Worm (Caenorhabditis elegans) whole organism, L4 larva: ENCODE results near the gene F53H2.3.

Source experiments
- D1046.2 ChIP-seq: fragments of 200-800 bp; sonication (Bioruptor generic); IDR thresholded peaks from 2 replicates; pipeline ENCODE4 v1.3.6; 2022; ENCODE audit warnings: missing genetic modification characterization, missing compliant biosample characterization
- F26F4.8 ChIP-seq: fragments of 200-800 bp; sonication (Bioruptor generic); conservative IDR thresholded peaks from 2 replicates; pipeline ENCODE4 v1.3.6; 2022; ENCODE audit warnings: missing genetic modification characterization, missing compliant biosample characterization
- F37D6.2 ChIP-seq: sonication (generic microtip); optimal IDR thresholded peaks from 2 replicates; lab custom pipeline; 2016; ENCODE audit warnings: mild to moderate bottlenecking, missing genetic modification characterization, missing compliant biosample characterization
- F44E2.7 ChIP-seq: fragments of 200-800 bp; sonication (Bioruptor generic); IDR thresholded peaks from 2 replicates; pipeline ENCODE4 v2.1.2; 2022; ENCODE audit warnings: missing genetic modification characterization, missing compliant biosample characterization
- T20F7.1 ChIP-seq: fragments of 200-800 bp; sonication (Bioruptor generic); optimal IDR thresholded peaks from 2 replicates; lab custom pipeline; 2018; ENCODE audit warnings: mild to moderate bottlenecking, missing genetic modification characterization, missing compliant biosample characterization
- Y48G9A.11 ChIP-seq: fragments of 200-800 bp; sonication (Bioruptor generic); IDR thresholded peaks from 2 replicates; pipeline ENCODE4 v1.3.6; 2022; ENCODE audit warnings: missing genetic modification reagents, missing genetic modification characterization, missing compliant biosample characterization
- aly-2 ChIP-seq: sonication (generic microtip); optimal IDR thresholded peaks from 2 replicates; lab custom pipeline; 2018; ENCODE audit warnings: missing biosample characterization, missing genetic modification characterization
- ama-1 ChIP-seq: fragments of 150-350 bp; optimal IDR thresholded peaks from 2 replicates; lab custom pipeline; 2014; ENCODE audit warnings: inconsistent platforms, mixed read lengths
- attf-4 ChIP-seq: sonication (generic microtip); optimal IDR thresholded peaks from 3 replicates; lab custom pipeline; 2017; ENCODE audit warnings: missing biosample characterization, missing genetic modification characterization
- ceh-20 ChIP-seq: fragments of 200-800 bp; sonication (Bioruptor generic); IDR thresholded peaks from 2 replicates; pipeline ENCODE4 v1.3.6; 2022; ENCODE audit warnings: missing genetic modification reagents, missing genetic modification characterization, missing compliant biosample characterization
- ceh-82 ChIP-seq: sonication (generic microtip); optimal IDR thresholded peaks from 2 replicates; lab custom pipeline; 2017; ENCODE audit warnings: missing biosample characterization, missing genetic modification characterization
- ces-1 ChIP-seq: fragments of 150-350 bp; sonication (generic microtip); optimal IDR thresholded peaks from 4 replicates; lab custom pipeline; 2014; ENCODE audit warnings: missing biosample characterization, missing genetic modification reagents, missing genetic modification characterization
- daf-16 ChIP-seq, 3 experiments: sonication (generic microtip); optimal IDR thresholded peaks; 2 replicates each; lab custom pipeline; 2016 to 2017; ENCODE audit warnings: missing genetic modification characterization in 3 of 3, missing genetic modification reagents in 3 of 3, mild to moderate bottlenecking in 2 of 3, missing compliant biosample characterization in 2 of 3, missing biosample characterization in 1 of 3, moderate library complexity in 1 of 3
- daf-8 ChIP-seq: fragments of 200-800 bp; sonication (Bioruptor generic); IDR thresholded peaks from 2 replicates; pipeline ENCODE4 v1.3.6; 2022; ENCODE audit warnings: missing genetic modification characterization, missing compliant biosample characterization
- dmd-9 ChIP-seq: fragments of 200-800 bp; sonication (Bioruptor generic); IDR thresholded peaks from 2 replicates; pipeline ENCODE4 v1.3.6; 2022; ENCODE audit warnings: missing genetic modification reagents, missing genetic modification characterization, missing compliant biosample characterization
- fos-1 ChIP-seq: fragments of 150-350 bp; optimal IDR thresholded peaks from 2 replicates; lab custom pipeline; 2014; ENCODE audit warnings: missing biosample characterization, missing genetic modification characterization
- gei-8 ChIP-seq: fragments of 200-800 bp; sonication (Bioruptor generic); optimal IDR thresholded peaks from 2 replicates; lab custom pipeline; 2018; ENCODE audit warnings: mild to moderate bottlenecking, missing genetic modification characterization, missing compliant biosample characterization
- hif-1 ChIP-seq, 2 experiments: sonication (generic microtip); optimal IDR thresholded peaks; 2 replicates each; lab custom pipeline; 2016 to 2017; ENCODE audit warnings: missing compliant biosample characterization in 2 of 2, missing genetic modification characterization in 2 of 2, missing genetic modification reagents in 2 of 2, missing genotype in 2 of 2, mild to moderate bottlenecking in 1 of 2
- hlh-30 ChIP-seq: sonication (generic microtip); optimal IDR thresholded peaks from 2 replicates; lab custom pipeline; 2017; ENCODE audit warnings: antibody characterized with exemption, mild to moderate bottlenecking, missing genetic modification characterization, missing compliant biosample characterization; ENCODE audit not compliant: insufficient read depth
- lin-1 ChIP-seq: fragments of 200-800 bp; sonication (Bioruptor generic); IDR thresholded peaks from 2 replicates; pipeline ENCODE4 v1.3.6; 2022; ENCODE audit warnings: missing genetic modification reagents, missing genetic modification characterization, missing compliant biosample characterization
- lin-13 ChIP-seq: fragments of 150-350 bp; optimal IDR thresholded peaks from 2 replicates; lab custom pipeline; 2014; ENCODE audit warnings: missing biosample characterization, missing genetic modification reagents, missing genetic modification characterization
- lin-29 ChIP-seq: fragments of 200-800 bp; sonication (Bioruptor generic); IDR thresholded peaks from 2 replicates; pipeline ENCODE4 v1.3.6; 2022; ENCODE audit warnings: missing genetic modification reagents, missing genetic modification characterization, missing compliant biosample characterization
- lin-38 ChIP-seq: fragments of 200-800 bp; sonication (Bioruptor generic); IDR thresholded peaks from 2 replicates; pipeline ENCODE4 v1.3.6; 2022; ENCODE audit warnings: missing genetic modification reagents, missing genetic modification characterization, missing compliant biosample characterization
- lin-39 ChIP-seq: fragments of 150-350 bp; optimal IDR thresholded peaks from 2 replicates; lab custom pipeline; 2014; ENCODE audit warnings: missing biosample characterization, missing genetic modification reagents, missing genetic modification characterization
- madf-9 ChIP-seq: fragments of 200-800 bp; sonication (Bioruptor generic); conservative IDR thresholded peaks from 2 replicates; pipeline ENCODE4 v1.3.6; 2022; ENCODE audit warnings: missing genetic modification reagents, missing genetic modification characterization, missing compliant biosample characterization
- nhr-6 ChIP-seq: fragments of 150-350 bp; optimal IDR thresholded peaks from 2 replicates; lab custom pipeline; 2014; ENCODE audit warnings: missing biosample characterization, missing genetic modification characterization
- nhr-76 ChIP-seq: fragments of 150-350 bp; optimal IDR thresholded peaks from 2 replicates; lab custom pipeline; 2014; ENCODE audit warnings: missing biosample characterization, missing genetic modification characterization
- nhr-77 ChIP-seq: fragments of 150-350 bp; optimal IDR thresholded peaks from 2 replicates; lab custom pipeline; 2014; ENCODE audit warnings: missing biosample characterization, missing genetic modification characterization
- sdz-12 ChIP-seq: fragments of 200-800 bp; sonication (Bioruptor generic); optimal IDR thresholded peaks from 2 replicates; lab custom pipeline; 2018; ENCODE audit warnings: mild to moderate bottlenecking, missing genetic modification characterization, missing compliant biosample characterization
- tag-97 ChIP-seq: fragments of 200-800 bp; sonication (Bioruptor generic); IDR thresholded peaks from 2 replicates; pipeline ENCODE4 v1.3.6; 2022; ENCODE audit warnings: missing genetic modification characterization, missing compliant biosample characterization
- vab-7 ChIP-seq: fragments of 200-800 bp; sonication (Bioruptor generic); IDR thresholded peaks from 2 replicates; pipeline ENCODE4 v1.3.6; 2022; ENCODE audit warnings: missing genetic modification reagents, missing genetic modification characterization, missing compliant biosample characterization
- zag-1 ChIP-seq: fragments of 150-350 bp; optimal IDR thresholded peaks from 2 replicates; lab custom pipeline; 2014; ENCODE audit warnings: missing biosample characterization, missing genetic modification characterization
- zip-11 ChIP-seq: fragments of 200-800 bp; sonication (Bioruptor generic); IDR thresholded peaks from 2 replicates; pipeline ENCODE4 v1.3.6; 2022; ENCODE audit warnings: missing genetic modification characterization, missing compliant biosample characterization

Gene F53H2.3

ce11 chrV:20347625-20348024, 63.9 kb downstream of the F53H2.3 start:
- TF ChIP-seq F37D6.2 (tag; lab: Kevin White, UChicago) (no peak), D1046.2 (GFP tag; lab: Robert Waterston, UW) (0 out of 2 replicates have a peak, but pooled peaks have one; percentile 64), Y48G9A.11 (0 out of 2 replicates have a peak, but pooled peaks have one; percentile 25), nhr-77 (tag; lab: Kevin White, UChicago) (no peak), aly-2 (no peak), nhr-76 (tag; lab: Kevin White, UChicago) (no peak), hlh-30 (tag; lab: Kevin White, UChicago) (no peak), ama-1 (lab: Kevin White, UChicago) (no peak), sdz-12 (no peak), vab-7 (peak; percentile 63), lin-1 (GFP tag; lab: Robert Waterston, UW) (no peak), tag-97 (GFP tag; lab: Robert Waterston, UW) (no peak), madf-9 (GFP tag; lab: Robert Waterston, UW) (no peak), ceh-82 (no peak), hif-1 (tag; optimal IDR thresholded peaks at IDR 0.05; lab: Kevin White, UChicago) (no peak), F44E2.7 (GFP tag; lab: Robert Waterston, UW) (peak; percentile 53; the same call in 1 of the 2 replicates), daf-16 (GFP tag; optimal IDR thresholded peaks at IDR 0.05; lab: Kevin White, UChicago) (no peak), daf-16 (tag; optimal IDR thresholded peaks at IDR 0.05; lab: Kevin White, UChicago) (no peak), gei-8 (no peak), dmd-9 (no peak), lin-38 (GFP tag; lab: Robert Waterston, UW) (peak; percentile 53), zag-1 (no peak), lin-39 (tag; lab: Kevin White, UChicago) (no peak), F26F4.8 (GFP tag; lab: Robert Waterston, UW) (no peak), fos-1 (tag; lab: Kevin White, UChicago) (no peak), zip-11 (no peak), ceh-20 (no peak), T20F7.1 (GFP tag; lab: Kevin White, UChicago) (no peak), lin-29 (no peak), daf-8 (GFP tag; lab: Robert Waterston, UW) (no peak), attf-4 (tag; lab: Kevin White, UChicago) (no peak), lin-13 (no peak), nhr-6 (no peak), ces-1 (GFP tag; lab: Kevin White, UChicago) (no peak)
